In genomic region chr3R:10849515-10849973, dm6 we compare ENCODE assay signal across 1 fruit fly cellular context.
TF ChIP-seq lines count a peak whose summit lies in the region.

TSS of gene CG42394 (plus strand) at chr3R:10849825.

TF ChIP-seq in whole organism, embryonic, 481 proteins besides CTCF, POLR2A, EP300 and RAD21 (continued from another document and continues in another):
- TF ChIP-seq CG31388 (GFP tag; optimal IDR thresholded peaks at IDR 0.05; lab: Kevin White, UChicago) = peak; percentile 84
- peak; percentile 53 for TF ChIP-seq CG15073 (GFP tag; optimal IDR thresholded peaks at IDR 0.05; lab: Kevin White, UChicago)
- peak; percentile 84 for TF ChIP-seq Nf-YC (tag; optimal IDR thresholded peaks at IDR 0.05; lab: Kevin White, UChicago)
- peak; percentile 94 for TF ChIP-seq NfI (GFP tag; optimal IDR thresholded peaks at IDR 0.05; lab: Kevin White, UChicago)
- TF ChIP-seq CG34224 (GFP tag; IDR thresholded peaks at IDR 0.05; lab: Robert Waterston, UW; ENCODE audit: partially characterized antibody) = no peak
- TF ChIP-seq Taf1 (GFP tag; IDR thresholded peaks at IDR 0.05; lab: Robert Waterston, UW) = peak; percentile 84
- TF ChIP-seq CG14667 (GFP tag; IDR thresholded peaks at IDR 0.05; lab: Robert Waterston, UW) = peak; percentile 84
- peak; percentile 40; the same call in 1 of the 2 replicates for TF ChIP-seq crol (GFP tag; IDR thresholded peaks at IDR 0.05; lab: Robert Waterston, UW)
- TF ChIP-seq Dip2 (GFP tag; IDR thresholded peaks at IDR 0.05; lab: Robert Waterston, UW) = no peak
- peak; percentile 81 for TF ChIP-seq Bteb2 (GFP tag; optimal IDR thresholded peaks at IDR 0.05; lab: Kevin White, UChicago)
- peak; percentile 99 for TF ChIP-seq CG2712 (tag; optimal IDR thresholded peaks at IDR 0.05; lab: Kevin White, UChicago)
- TF ChIP-seq HLHmδ (GFP tag; optimal IDR thresholded peaks at IDR 0.05; lab: Kevin White, UChicago) = no peak
- peak; percentile 97 for TF ChIP-seq CG12391 (tag; optimal IDR thresholded peaks at IDR 0.05; lab: Kevin White, UChicago)
- TF ChIP-seq D19A (tag; optimal IDR thresholded peaks at IDR 0.05; lab: Kevin White, UChicago) = peak; percentile 96
- TF ChIP-seq CG10654 (GFP tag; optimal IDR thresholded peaks at IDR 0.05; lab: Kevin White, UChicago) = peak; percentile 89
- peak; percentile 35 for TF ChIP-seq jumu (GFP tag; optimal IDR thresholded peaks at IDR 0.05; lab: Kevin White, UChicago)
- TF ChIP-seq CG2678 (tag; optimal IDR thresholded peaks at IDR 0.05; lab: Kevin White, UChicago) = peak; percentile 97
- TF ChIP-seq hb (GFP tag; IDR thresholded peaks at IDR 0.05; lab: Robert Waterston, UW; ENCODE audit: partially characterized antibody) = no peak
- TF ChIP-seq ci (GFP tag; IDR thresholded peaks at IDR 0.05; lab: Robert Waterston, UW) = peak; percentile 96
- TF ChIP-seq CG6683 (GFP tag; optimal IDR thresholded peaks at IDR 0.05; lab: Kevin White, UChicago) = peak; percentile 96
- TF ChIP-seq HLH54F (GFP tag; optimal IDR thresholded peaks at IDR 0.05; lab: Kevin White, UChicago) = peak; percentile 60
- TF ChIP-seq ase (GFP tag; IDR thresholded peaks at IDR 0.05; lab: Robert Waterston, UW) = peak; percentile 91
- TF ChIP-seq Fer1 (GFP tag; optimal IDR thresholded peaks at IDR 0.05; lab: Kevin White, UChicago) = peak; percentile 98
- TF ChIP-seq CG8388 (GFP tag; optimal IDR thresholded peaks at IDR 0.05; lab: Kevin White, UChicago) = peak; percentile 91
- TF ChIP-seq chm (GFP tag; IDR thresholded peaks at IDR 0.05; lab: Robert Waterston, UW) = peak; percentile 94
- peak; percentile 89 for TF ChIP-seq CG32767 (GFP tag; IDR thresholded peaks at IDR 0.05; lab: Robert Waterston, UW)
- TF ChIP-seq stc (GFP tag; IDR thresholded peaks at IDR 0.05; lab: Robert Waterston, UW) = peak; percentile 95
- peak; percentile 85 for TF ChIP-seq kay (GFP tag; optimal IDR thresholded peaks at IDR 0.05; lab: Kevin White, UChicago)
- TF ChIP-seq CG15514 (GFP tag; optimal IDR thresholded peaks at IDR 0.05; lab: Kevin White, UChicago) = peak; percentile 89
- peak; percentile 96 for TF ChIP-seq CoRest (tag; optimal IDR thresholded peaks at IDR 0.05; lab: Kevin White, UChicago)
- TF ChIP-seq ro (GFP tag; IDR thresholded peaks at IDR 0.05; lab: Robert Waterston, UW) = peak; percentile 74
- TF ChIP-seq Stat92E (GFP tag; optimal IDR thresholded peaks at IDR 0.05; lab: Kevin White, UChicago) = peak in 1 of 3 experiments; percentile 83
- TF ChIP-seq CG8924 (tag; optimal IDR thresholded peaks at IDR 0.05; lab: Kevin White, UChicago) = peak; percentile 97
- TF ChIP-seq ranshi (GFP tag; IDR thresholded peaks at IDR 0.05; lab: Robert Waterston, UW) = peak; percentile 96
- peak; percentile 78 for TF ChIP-seq ssp (GFP tag; IDR thresholded peaks at IDR 0.05; lab: Robert Waterston, UW)
- TF ChIP-seq Trl (optimal IDR thresholded peaks at IDR 0.05; lab: Kevin White, UChicago) = no peak
- TF ChIP-seq Trl (GFP tag; optimal IDR thresholded peaks at IDR 0.05; lab: Kevin White, UChicago) = peak; percentile 70
- TF ChIP-seq CG14860 (GFP tag; IDR thresholded peaks at IDR 0.05; lab: Robert Waterston, UW; ENCODE audit: partially characterized antibody) = peak; percentile 50; the same call in 1 of the 3 replicates
- TF ChIP-seq Max (GFP tag; optimal IDR thresholded peaks at IDR 0.05; lab: Kevin White, UChicago) = peak; percentile 96
- TF ChIP-seq oc (tag; optimal IDR thresholded peaks at IDR 0.05; lab: Kevin White, UChicago) = peak; percentile 92
- peak; percentile 71 for TF ChIP-seq GATAe (GFP tag; conservative IDR thresholded peaks at IDR 0.05; lab: Robert Waterston, UW)
- TF ChIP-seq CG8089 (GFP tag; optimal IDR thresholded peaks at IDR 0.05; lab: Kevin White, UChicago) = peak; percentile 51
- no peak for TF ChIP-seq hth (optimal IDR thresholded peaks at IDR 0.05; lab: Kevin White, UChicago)
- peak; percentile 97 for TF ChIP-seq CG14710 (tag; optimal IDR thresholded peaks at IDR 0.05; lab: Kevin White, UChicago)
- peak; percentile 90 for TF ChIP-seq CG2202 (tag; optimal IDR thresholded peaks at IDR 0.05; lab: Kevin White, UChicago)
- peak; percentile 73 for TF ChIP-seq CG7928 (GFP tag; optimal IDR thresholded peaks at IDR 0.05; lab: Kevin White, UChicago)
- peak; percentile 15 for TF ChIP-seq NC2α (GFP tag; optimal IDR thresholded peaks at IDR 0.05; lab: Kevin White, UChicago)
- TF ChIP-seq Kr (GFP tag; optimal IDR thresholded peaks at IDR 0.05; lab: Kevin White, UChicago) = peak; percentile 43
- TF ChIP-seq CG10274 (GFP tag; optimal IDR thresholded peaks at IDR 0.05; lab: Kevin White, UChicago) = peak; percentile 78
- no peak for TF ChIP-seq cad (GFP tag; optimal IDR thresholded peaks at IDR 0.05; lab: Kevin White, UChicago)
- TF ChIP-seq sens (GFP tag; lab: Kevin White, UChicago) = peak; percentile 97
- peak; percentile 96 for TF ChIP-seq az2 (GFP tag; optimal IDR thresholded peaks at IDR 0.05; lab: Kevin White, UChicago)
- no peak for TF ChIP-seq eyg (GFP tag; optimal IDR thresholded peaks at IDR 0.05; lab: Kevin White, UChicago)
- no peak for TF ChIP-seq Doc3 (GFP tag; IDR thresholded peaks at IDR 0.05; lab: Robert Waterston, UW; ENCODE audit: partially characterized antibody)
- peak; percentile 64; the same call in 1 of the 2 replicates for TF ChIP-seq CG13287 (GFP tag; IDR thresholded peaks at IDR 0.05; lab: Robert Waterston, UW; ENCODE audit: partially characterized antibody)
- peak; percentile 20; the same call in 2 of the 3 replicates for TF ChIP-seq vnd (GFP tag; IDR thresholded peaks at IDR 0.05; lab: Robert Waterston, UW; ENCODE audit: partially characterized antibody)
- peak; percentile 81 for TF ChIP-seq CG3065 (GFP tag; optimal IDR thresholded peaks at IDR 0.05; lab: Kevin White, UChicago)
- no peak for TF ChIP-seq sna (GFP tag; IDR thresholded peaks at IDR 0.05; lab: Robert Waterston, UW; ENCODE audit: partially characterized antibody)
- TF ChIP-seq sens-2 (GFP tag; IDR thresholded peaks at IDR 0.05; lab: Robert Waterston, UW) = peak; percentile 90
- peak; percentile 96 for TF ChIP-seq CG1233 (GFP tag; optimal IDR thresholded peaks at IDR 0.05; lab: Kevin White, UChicago)
- peak; percentile 90 for TF ChIP-seq B-H1 (GFP tag; IDR thresholded peaks at IDR 0.05; lab: Robert Waterston, UW)
- peak; percentile 44 for TF ChIP-seq slp2 (GFP tag; optimal IDR thresholded peaks at IDR 0.05; lab: Kevin White, UChicago)
- peak; percentile 19 for TF ChIP-seq Sry-δ (GFP tag; optimal IDR thresholded peaks at IDR 0.05; lab: Kevin White, UChicago)
- peak; percentile 91 for TF ChIP-seq Dek (tag; optimal IDR thresholded peaks at IDR 0.05; lab: Kevin White, UChicago)
- no peak for TF ChIP-seq p53 (GFP tag; optimal IDR thresholded peaks at IDR 0.05; lab: Kevin White, UChicago)
- TF ChIP-seq insv (GFP tag; optimal IDR thresholded peaks at IDR 0.05; lab: Kevin White, UChicago) = peak in 1 of 2 experiments; percentile 31
- 0 out of 4 replicates have a peak, but pooled peaks have one; percentile 43 for TF ChIP-seq Dll (GFP tag; IDR thresholded peaks at IDR 0.05; lab: Robert Waterston, UW; ENCODE audit: partially characterized antibody)
- TF ChIP-seq CkIIα-i1 (GFP tag; IDR thresholded peaks at IDR 0.05; lab: Robert Waterston, UW) = peak; percentile 76
- TF ChIP-seq stwl (tag; optimal IDR thresholded peaks at IDR 0.05; lab: Kevin White, UChicago) = peak; percentile 56
- peak; percentile 63 for TF ChIP-seq fd102C (GFP tag; optimal IDR thresholded peaks at IDR 0.05; lab: Kevin White, UChicago)
- peak; percentile 93 for TF ChIP-seq CG18619 (GFP tag; optimal IDR thresholded peaks at IDR 0.05; lab: Kevin White, UChicago)
- TF ChIP-seq HLH3B (GFP tag; IDR thresholded peaks at IDR 0.05; lab: Robert Waterston, UW) = peak; percentile 93
- TF ChIP-seq CG16813 (GFP tag; IDR thresholded peaks at IDR 0.05; lab: Robert Waterston, UW; ENCODE audit: partially characterized antibody) = 0 out of 3 replicates have a peak, but pooled peaks have one; percentile 41
- TF ChIP-seq gcm2 (GFP tag; optimal IDR thresholded peaks at IDR 0.05; lab: Kevin White, UChicago) = peak; percentile 81
- TF ChIP-seq grau (tag; optimal IDR thresholded peaks at IDR 0.05; lab: Kevin White, UChicago) = peak; percentile 95
- peak; percentile 8; the same call in 1 of the 3 replicates for TF ChIP-seq CG11560 (tag; IDR thresholded peaks at IDR 0.05; lab: Robert Waterston, UW)
- TF ChIP-seq Mes4 (GFP tag; optimal IDR thresholded peaks at IDR 0.05; lab: Kevin White, UChicago) = peak; percentile 61
- TF ChIP-seq CG4282 (GFP tag; optimal IDR thresholded peaks at IDR 0.05; lab: Kevin White, UChicago) = no peak
- TF ChIP-seq pan (optimal IDR thresholded peaks at IDR 0.05; lab: Kevin White, UChicago) = no peak
- peak in 1 of 2 experiments; percentile 93 for TF ChIP-seq pan (GFP tag; optimal IDR thresholded peaks at IDR 0.05 in 1 of 2, IDR thresholded peaks at IDR 0.05 in 1 of 2)
- peak; percentile 74 for TF ChIP-seq CG11085 (GFP tag; IDR thresholded peaks at IDR 0.05; lab: Robert Waterston, UW)
- TF ChIP-seq CG12071 (GFP tag; optimal IDR thresholded peaks at IDR 0.05; lab: Kevin White, UChicago) = peak; percentile 75
- TF ChIP-seq CG7271 (tag; optimal IDR thresholded peaks at IDR 0.05; lab: Kevin White, UChicago) = peak; percentile 96
- peak; percentile 46 for TF ChIP-seq Elba2 (GFP tag; optimal IDR thresholded peaks at IDR 0.05; lab: Kevin White, UChicago)
- TF ChIP-seq CG12219 (GFP tag; optimal IDR thresholded peaks at IDR 0.05; lab: Kevin White, UChicago) = peak; percentile 85
- TF ChIP-seq CG9609 (GFP tag; optimal IDR thresholded peaks at IDR 0.05; lab: Kevin White, UChicago) = peak; percentile 41
- TF ChIP-seq amos (GFP tag; IDR thresholded peaks at IDR 0.05; lab: Robert Waterston, UW; ENCODE audit: partially characterized antibody) = peak; percentile 22; the same call in 1 of the 2 replicates
- no peak for TF ChIP-seq ash1 (GFP tag; optimal IDR thresholded peaks at IDR 0.05; lab: Kevin White, UChicago)
- TF ChIP-seq wdn (GFP tag; IDR thresholded peaks at IDR 0.05; lab: Robert Waterston, UW) = peak; percentile 85
- peak; percentile 64; the same call in 2 of the 4 replicates for TF ChIP-seq chinmo (GFP tag; IDR thresholded peaks at IDR 0.05; lab: Robert Waterston, UW; ENCODE audit: partially characterized antibody)
- peak; percentile 17 for TF ChIP-seq zfh2 (GFP tag; optimal IDR thresholded peaks at IDR 0.05; lab: Kevin White, UChicago)
- peak; percentile 23 for TF ChIP-seq mirr (GFP tag; optimal IDR thresholded peaks at IDR 0.05; lab: Kevin White, UChicago)
- peak; percentile 95 for TF ChIP-seq dysf (GFP tag; IDR thresholded peaks at IDR 0.05; lab: Robert Waterston, UW)
- peak; percentile 21; the same call in 1 of the 2 replicates for TF ChIP-seq Gsc (GFP tag; IDR thresholded peaks at IDR 0.05; lab: Robert Waterston, UW)
- peak; percentile 92 for TF ChIP-seq croc (GFP tag; conservative IDR thresholded peaks at IDR 0.05; lab: Robert Waterston, UW)
- TF ChIP-seq HmgD (GFP tag; optimal IDR thresholded peaks at IDR 0.05; lab: Kevin White, UChicago) = no peak
- peak; percentile 99 for TF ChIP-seq CG17361 (GFP tag; IDR thresholded peaks at IDR 0.05; lab: Robert Waterston, UW)
- TF ChIP-seq org-1 (GFP tag; optimal IDR thresholded peaks at IDR 0.05; lab: Kevin White, UChicago) = peak; percentile 87
- TF ChIP-seq Bgb (GFP tag; IDR thresholded peaks at IDR 0.05; lab: Robert Waterston, UW; ENCODE audit: partially characterized antibody) = peak; percentile 30; the same call in 1 of the 2 replicates
- TF ChIP-seq mam (GFP tag; optimal IDR thresholded peaks at IDR 0.05; lab: Kevin White, UChicago) = peak; percentile 69
- peak; percentile 96 for TF ChIP-seq CG6254 (GFP tag; optimal IDR thresholded peaks at IDR 0.05; lab: Kevin White, UChicago)
- TF ChIP-seq CG13123 (GFP tag; optimal IDR thresholded peaks at IDR 0.05; lab: Kevin White, UChicago) = peak; percentile 85
- TF ChIP-seq Vsx1 (GFP tag; optimal IDR thresholded peaks at IDR 0.05; lab: Kevin White, UChicago) = peak; percentile 94
- TF ChIP-seq ems (GFP tag; optimal IDR thresholded peaks at IDR 0.05; lab: Kevin White, UChicago) = peak; percentile 89
- TF ChIP-seq sr (GFP tag; IDR thresholded peaks at IDR 0.05; lab: Robert Waterston, UW) = peak; percentile 70; the same call in 1 of the 3 replicates
- peak in 1 of 3 experiments; percentile 96 for TF ChIP-seq lola (GFP tag; optimal IDR thresholded peaks at IDR 0.05; lab: Kevin White, UChicago)
- TF ChIP-seq CG15601 (tag; optimal IDR thresholded peaks at IDR 0.05; lab: Kevin White, UChicago) = peak; percentile 93
- TF ChIP-seq pho (GFP tag; optimal IDR thresholded peaks at IDR 0.05; lab: Kevin White, UChicago) = peak; percentile 68
- peak; percentile 74 for TF ChIP-seq CG10321 (GFP tag; IDR thresholded peaks at IDR 0.05; lab: Robert Waterston, UW)
- TF ChIP-seq aop (GFP tag; IDR thresholded peaks at IDR 0.05; lab: Robert Waterston, UW) = peak; percentile 72
- TF ChIP-seq CG6765 (GFP tag; optimal IDR thresholded peaks at IDR 0.05; lab: Kevin White, UChicago) = peak; percentile 92
- TF ChIP-seq HLH4C (GFP tag; IDR thresholded peaks at IDR 0.05; lab: Robert Waterston, UW; ENCODE audit: partially characterized antibody) = no peak
- peak; percentile 85 for TF ChIP-seq CG6175 (GFP tag; IDR thresholded peaks at IDR 0.05; lab: Robert Waterston, UW)
- peak; percentile 93 for TF ChIP-seq H2.0 (GFP tag; IDR thresholded peaks at IDR 0.05; lab: Robert Waterston, UW)
- TF ChIP-seq CG18476 (GFP tag; optimal IDR thresholded peaks at IDR 0.05; lab: Kevin White, UChicago) = peak; percentile 91
- TF ChIP-seq CG3163 (GFP tag; optimal IDR thresholded peaks at IDR 0.05; lab: Kevin White, UChicago) = peak; percentile 50
- TF ChIP-seq CG11247 (GFP tag; IDR thresholded peaks at IDR 0.05; lab: Robert Waterston, UW) = peak; percentile 90
- TF ChIP-seq NC2β (GFP tag; optimal IDR thresholded peaks at IDR 0.05; lab: Kevin White, UChicago) = peak; percentile 68
- peak; percentile 92 for TF ChIP-seq CG1602 (GFP tag; optimal IDR thresholded peaks at IDR 0.05; lab: Kevin White, UChicago)
- TF ChIP-seq Nf-YB (GFP tag; optimal IDR thresholded peaks at IDR 0.05; lab: Kevin White, UChicago) = peak; percentile 85
- TF ChIP-seq maf-S (GFP tag; optimal IDR thresholded peaks at IDR 0.05; lab: Kevin White, UChicago) = peak; percentile 37
- TF ChIP-seq CG8944 (GFP tag; optimal IDR thresholded peaks at IDR 0.05; lab: Kevin White, UChicago) = peak; percentile 16
- TF ChIP-seq lov (optimal IDR thresholded peaks at IDR 0.05; lab: Kevin White, UChicago) = no peak
- peak; percentile 90 for TF ChIP-seq lov (GFP tag; IDR thresholded peaks at IDR 0.05; lab: Robert Waterston, UW)
- no peak for TF ChIP-seq CG15479 (GFP tag; optimal IDR thresholded peaks at IDR 0.05; lab: Kevin White, UChicago)
- TF ChIP-seq yki (optimal IDR thresholded peaks at IDR 0.05; lab: Kevin White, UChicago) = no peak
- TF ChIP-seq mld (GFP tag; IDR thresholded peaks at IDR 0.05; lab: Robert Waterston, UW; ENCODE audit: partially characterized antibody) = no peak
